Fruit fly (Drosophila melanogaster) Kc167 (cell line): ENCODE measurements around the gene Or94b.

Source experiments
- Myc ChIP-seq: fragments of >200 bp; optimal IDR thresholded peaks from 2 replicates; lab custom pipeline; 2017; ENCODE audit warnings: missing external identifiers
- h ChIP-seq: fragments of >200 bp; optimal IDR thresholded peaks from 3 replicates; lab custom pipeline; 2018; ENCODE audit warnings: missing external identifiers
- insv ChIP-seq: fragments of >200 bp; optimal IDR thresholded peaks from 3 replicates; lab custom pipeline; 2018; ENCODE audit warnings: missing external identifiers
- psq ChIP-seq: fragments of >200 bp; optimal IDR thresholded peaks from 2 replicates; lab custom pipeline; 2017; ENCODE audit warnings: missing external identifiers
- ttk ChIP-seq: sonication (Bioruptor generic); optimal IDR thresholded peaks from 2 replicates; lab custom pipeline; 2017; ENCODE audit warnings: missing external identifiers

DNA sequence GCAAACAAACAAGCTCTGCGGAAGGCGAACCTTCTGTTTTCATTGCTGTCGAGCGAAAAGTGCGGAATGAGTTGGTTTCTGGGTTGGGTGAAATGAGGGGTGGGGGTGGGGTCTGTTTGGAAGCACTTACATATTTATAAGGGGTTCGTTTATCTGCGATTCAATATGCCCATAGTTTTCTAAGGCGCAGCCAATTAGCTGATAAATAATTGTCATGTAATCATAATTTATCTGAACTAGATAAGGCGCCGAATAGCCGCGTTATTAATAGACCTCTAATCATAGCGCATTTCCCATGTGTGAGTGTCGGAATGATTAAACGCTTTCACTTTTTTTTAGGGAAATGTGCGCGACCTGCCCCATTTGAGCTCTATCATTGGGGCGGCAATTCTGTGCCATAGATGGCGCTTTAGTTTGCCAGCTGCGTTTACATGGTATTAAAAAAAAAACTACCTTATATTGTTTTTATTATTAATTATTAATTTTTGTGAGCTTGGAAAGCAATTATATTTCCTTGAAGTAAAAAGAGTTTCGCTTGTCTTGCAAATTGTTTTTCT lies 9.6 kb downstream of the Or94b start:
- no peak for TF ChIP-seq h
- TF ChIP-seq Myc (lab: Kevin White, UChicago), result no peak
- no peak for TF ChIP-seq psq (lab: Kevin White, UChicago)
- no peak for TF ChIP-seq insv (lab: Kevin White, UChicago)
- TF ChIP-seq ttk (lab: Kevin White, UChicago), result no peak
